Worm (Caenorhabditis elegans) whole organism, L2 larva: ENCODE data around the gene unc-93.

Source experiments
- C34F6.9 ChIP-seq: fragments of 150-350 bp; optimal IDR thresholded peaks from 2 replicates; lab custom pipeline; 2014; ENCODE audit warnings: missing biosample characterization, missing genetic modification characterization
- F13H6.1 ChIP-seq: sonication (generic microtip); optimal IDR thresholded peaks from 2 replicates; lab custom pipeline; 2016; ENCODE audit warnings: missing genetic modification characterization, missing compliant biosample characterization
- R02D3.7 ChIP-seq: fragments of 150-350 bp; optimal IDR thresholded peaks from 2 replicates; lab custom pipeline; 2014; ENCODE audit warnings: missing biosample characterization, missing genetic modification characterization
- Y55F3AM.14 ChIP-seq: fragments of 200-800 bp; sonication (Bioruptor generic); optimal IDR thresholded peaks from 2 replicates; lab custom pipeline; 2018; ENCODE audit warnings: mild to moderate bottlenecking, missing genetic modification characterization, missing compliant biosample characterization
- ZK546.5 ChIP-seq: sonication (generic microtip); optimal IDR thresholded peaks from 2 replicates; lab custom pipeline; 2017; ENCODE audit warnings: missing biosample characterization, missing genetic modification characterization
- aly-2 ChIP-seq: fragments of 150-350 bp; optimal IDR thresholded peaks from 2 replicates; lab custom pipeline; 2014; ENCODE audit warnings: missing biosample characterization, missing genetic modification characterization
- ama-1 ChIP-seq: fragments of 150-350 bp; optimal IDR thresholded peaks from 2 replicates; lab custom pipeline; 2018; ENCODE audit warnings: inconsistent platforms
- ceh-82 ChIP-seq: fragments of 150-350 bp; optimal IDR thresholded peaks from 2 replicates; lab custom pipeline; 2014; ENCODE audit warnings: missing biosample characterization, missing genetic modification characterization
- crh-2 ChIP-seq: sonication (generic microtip); optimal IDR thresholded peaks from 2 replicates; lab custom pipeline; 2017; ENCODE audit warnings: missing biosample characterization, missing genetic modification characterization
- dmd-4 ChIP-seq: sonication (generic microtip); optimal IDR thresholded peaks from 2 replicates; lab custom pipeline; 2017; ENCODE audit warnings: missing biosample characterization, missing genetic modification characterization
- egl-27 ChIP-seq: sonication (generic microtip); optimal IDR thresholded peaks from 3 replicates; lab custom pipeline; 2017; ENCODE audit warnings: missing biosample characterization, missing genetic modification reagents, missing genetic modification characterization
- elt-1 ChIP-seq: fragments of 150-350 bp; optimal IDR thresholded peaks from 2 replicates; lab custom pipeline; 2014; ENCODE audit warnings: missing biosample characterization, missing genetic modification characterization
- elt-3 ChIP-seq: sonication (generic microtip); optimal IDR thresholded peaks from 2 replicates; lab custom pipeline; 2017; ENCODE audit warnings: missing biosample characterization, missing genetic modification characterization
- fos-1 ChIP-seq: fragments of 150-350 bp; optimal IDR thresholded peaks from 2 replicates; lab custom pipeline; 2014; ENCODE audit warnings: missing biosample characterization, missing genetic modification characterization
- gmeb-1 ChIP-seq: fragments of 150-350 bp; optimal IDR thresholded peaks from 2 replicates; lab custom pipeline; 2014; ENCODE audit warnings: missing biosample characterization, missing genetic modification characterization
- lin-11 ChIP-seq: fragments of 150-350 bp; sonication (generic microtip); optimal IDR thresholded peaks from 2 replicates; lab custom pipeline; 2014; ENCODE audit warnings: missing biosample characterization, missing genetic modification characterization, inconsistent platforms, mixed read lengths
- lin-13 ChIP-seq: fragments of 150-350 bp; optimal IDR thresholded peaks from 2 replicates; lab custom pipeline; 2014; ENCODE audit warnings: missing biosample characterization, missing genetic modification reagents, missing genetic modification characterization
- lin-39 ChIP-seq: fragments of 150-350 bp; optimal IDR thresholded peaks from 2 replicates; lab custom pipeline; 2014; ENCODE audit warnings: missing biosample characterization, missing genetic modification reagents, missing genetic modification characterization
- lsy-2 ChIP-seq, 2 experiments: fragments of 150-350 bp in 1 of 2; sonication (generic microtip) in 1 of 2; optimal IDR thresholded peaks; 2 replicates each; lab custom pipeline; 2014 to 2017; ENCODE audit warnings: missing biosample characterization in 2 of 2, missing genetic modification characterization in 2 of 2
- mab-5 ChIP-seq: fragments of 150-350 bp; optimal IDR thresholded peaks from 2 replicates; lab custom pipeline; 2014; ENCODE audit warnings: missing biosample characterization, missing genetic modification characterization
- mbf-1 ChIP-seq: sonication (generic microtip); optimal IDR thresholded peaks from 2 replicates; lab custom pipeline; 2017; ENCODE audit warnings: missing biosample characterization, missing genetic modification characterization
- nhr-11 ChIP-seq: fragments of 150-350 bp; optimal IDR thresholded peaks from 2 replicates; lab custom pipeline; 2014; ENCODE audit warnings: missing biosample characterization, missing genetic modification characterization
- nhr-129 ChIP-seq: fragments of 150-350 bp; optimal IDR thresholded peaks from 2 replicates; lab custom pipeline; 2014; ENCODE audit warnings: missing biosample characterization, missing genetic modification characterization
- nhr-21 ChIP-seq: fragments of 150-350 bp; optimal IDR thresholded peaks from 2 replicates; lab custom pipeline; 2014; ENCODE audit warnings: missing biosample characterization, missing genetic modification characterization
- nhr-23 ChIP-seq: fragments of 150-350 bp; optimal IDR thresholded peaks from 2 replicates; lab custom pipeline; 2014; ENCODE audit warnings: missing biosample characterization, missing genetic modification reagents, missing genetic modification characterization
- nhr-25 ChIP-seq: fragments of 150-350 bp; sonication (generic microtip); optimal IDR thresholded peaks from 3 replicates; lab custom pipeline; 2014; ENCODE audit warnings: missing biosample characterization, missing genetic modification characterization
- nhr-6 ChIP-seq: fragments of 150-350 bp; optimal IDR thresholded peaks from 2 replicates; lab custom pipeline; 2014; ENCODE audit warnings: missing biosample characterization, missing genetic modification characterization
- nhr-77 ChIP-seq: fragments of 150-350 bp; optimal IDR thresholded peaks from 2 replicates; lab custom pipeline; 2014; ENCODE audit warnings: missing biosample characterization, missing genetic modification characterization
- peb-1 ChIP-seq: fragments of 150-350 bp; optimal IDR thresholded peaks from 2 replicates; lab custom pipeline; 2014; ENCODE audit warnings: missing biosample characterization, missing genetic modification characterization
- sem-4 ChIP-seq: fragments of 150-350 bp; optimal IDR thresholded peaks from 2 replicates; lab custom pipeline; 2014; ENCODE audit warnings: missing biosample characterization, missing genetic modification reagents, missing genetic modification characterization
- skn-1 ChIP-seq: sonication (generic microtip); optimal IDR thresholded peaks from 2 replicates; lab custom pipeline; 2017; ENCODE audit warnings: missing biosample characterization, missing genetic modification characterization
- sma-3 ChIP-seq: sonication (generic microtip); optimal IDR thresholded peaks from 2 replicates; lab custom pipeline; 2016; ENCODE audit warnings: missing genetic modification reagents, missing genetic modification characterization, missing compliant biosample characterization
- unc-39 ChIP-seq: fragments of 150-350 bp; optimal IDR thresholded peaks from 2 replicates; lab custom pipeline; 2014; ENCODE audit warnings: missing biosample characterization, missing genetic modification characterization
- unc-55 ChIP-seq: fragments of 150-350 bp; sonication (generic microtip); optimal IDR thresholded peaks from 3 replicates; lab custom pipeline; 2014; ENCODE audit warnings: missing biosample characterization, missing genetic modification reagents, missing genetic modification characterization
- unc-62 ChIP-seq: fragments of 150-350 bp; optimal IDR thresholded peaks from 2 replicates; lab custom pipeline; 2014; ENCODE audit warnings: missing biosample characterization, missing genetic modification reagents, missing genetic modification characterization
- zag-1 ChIP-seq: fragments of 150-350 bp; optimal IDR thresholded peaks from 2 replicates; lab custom pipeline; 2014; ENCODE audit warnings: missing biosample characterization, missing genetic modification characterization
- ztf-1 ChIP-seq: fragments of 200-800 bp; sonication (Bioruptor generic); conservative IDR thresholded peaks from 2 replicates; pipeline ENCODE4 v1.3.6; 2022; ENCODE audit warnings: missing genetic modification characterization, missing compliant biosample characterization
- ztf-11 ChIP-seq: sonication (generic microtip); optimal IDR thresholded peaks from 2 replicates; lab custom pipeline; 2017; ENCODE audit warnings: missing biosample characterization, missing genetic modification characterization

unc-93 gene

DNA sequence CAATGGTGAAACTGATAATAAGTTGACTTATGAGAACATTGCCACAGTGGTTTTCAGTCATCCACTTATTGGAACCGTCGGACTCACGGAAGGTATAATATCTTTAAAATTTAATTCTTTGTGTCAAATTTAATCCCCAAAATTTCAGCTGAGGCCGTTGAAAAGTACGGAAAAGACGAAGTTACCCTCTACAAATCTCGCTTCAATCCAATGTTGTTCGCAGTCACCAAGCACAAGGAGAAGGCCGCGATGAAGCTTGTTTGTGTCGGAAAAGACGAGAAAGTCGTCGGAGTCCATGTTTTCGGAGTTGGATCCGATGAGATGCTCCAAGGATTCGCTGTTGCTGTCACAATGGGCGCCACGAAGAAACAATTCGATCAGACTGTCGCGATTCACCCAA, 8.3 kb downstream of the unc-93 start:
- TF ChIP-seq mab-5 (tag; lab: Kevin White, UChicago) (no peak), nhr-11 (tag; lab: Kevin White, UChicago) (no peak), aly-2 (no peak), Y55F3AM.14 (GFP tag; lab: Kevin White, UChicago) (no peak), unc-55 (GFP tag; lab: Kevin White, UChicago) (no peak), ztf-1 (GFP tag; lab: Robert Waterston, UW) (no peak), nhr-129 (tag; lab: Kevin White, UChicago) (no peak), unc-62 (GFP tag; lab: Kevin White, UChicago) (no peak), nhr-21 (tag; lab: Kevin White, UChicago) (no peak), ama-1 (lab: Kevin White, UChicago) (no peak), lin-11 (tag; lab: Kevin White, UChicago) (no peak), crh-2 (tag; lab: Kevin White, UChicago) (no peak), ZK546.5 (no peak), nhr-25 (tag; lab: Kevin White, UChicago) (no peak), unc-39 (tag; lab: Kevin White, UChicago) (no peak), sem-4 (tag; lab: Kevin White, UChicago) (no peak)
- TF ChIP-seq, all 48 proteins: peak for 0

DNA sequence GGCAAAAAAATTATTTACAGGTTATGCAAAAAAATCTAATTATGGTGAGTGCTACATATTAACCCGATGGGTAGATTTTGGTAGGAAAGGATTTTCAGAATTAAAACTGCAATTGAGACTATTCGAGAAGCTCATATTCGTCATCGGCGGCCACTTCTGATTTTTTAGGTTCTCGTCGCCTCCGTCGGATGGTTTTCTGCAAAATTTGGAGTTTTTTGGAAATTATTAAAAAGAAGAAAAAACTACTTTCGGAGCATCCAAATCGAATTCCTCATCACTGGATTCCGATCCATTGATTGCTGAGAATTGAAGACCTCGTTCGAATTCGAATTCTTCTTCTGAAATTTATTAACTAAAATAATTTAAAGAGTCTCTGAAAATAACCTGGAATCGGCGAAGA, 8.8 kb downstream of the unc-93 start:
- TF ChIP-seq skn-1 (tag; lab: Kevin White, UChicago) = no peak
- TF ChIP-seq nhr-6 = no peak
- no peak for TF ChIP-seq mbf-1 (tag; lab: Kevin White, UChicago)
- no peak for TF ChIP-seq sma-3 (GFP tag; lab: Kevin White, UChicago)
- TF ChIP-seq ZK546.5 = no peak
- no peak for TF ChIP-seq egl-27
- no peak for TF ChIP-seq nhr-23
- no peak for TF ChIP-seq lin-13 (GFP tag; lab: Kevin White, UChicago)
- TF ChIP-seq zag-1 (tag; lab: Kevin White, UChicago) = no peak
- TF ChIP-seq elt-1 = no peak
- TF ChIP-seq ceh-82 (tag; lab: Kevin White, UChicago) = no peak
- no peak for TF ChIP-seq aly-2
- no peak for TF ChIP-seq lin-39 (tag; lab: Kevin White, UChicago)
- TF ChIP-seq Y55F3AM.14 (GFP tag; lab: Kevin White, UChicago) = no peak
- TF ChIP-seq dmd-4 = no peak

DNA sequence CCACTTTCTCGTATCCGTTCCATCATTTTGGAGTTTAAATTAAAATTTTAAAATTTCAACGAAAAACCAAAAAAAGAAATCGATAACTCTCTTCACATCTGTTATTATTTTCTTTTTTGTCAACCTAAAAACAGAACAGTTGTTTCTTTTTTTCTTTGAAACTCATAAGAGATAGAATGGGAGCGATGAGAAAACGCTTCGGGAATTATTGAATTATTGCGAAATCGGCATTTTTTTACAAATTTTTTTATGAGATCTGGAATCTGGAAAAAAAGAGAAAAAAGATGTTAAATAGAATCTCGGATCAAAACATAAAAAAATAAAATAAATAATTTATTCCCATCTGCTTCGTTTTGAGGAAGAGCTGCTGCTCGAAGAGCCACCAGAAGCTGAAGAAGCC, 13.3 kb downstream of the unc-93 start, which contains the start of gene C46F11.5:
TSS of gene C46F11.5 (minus strand) at position 128 of the 400 bp plus-strand sequence.
- no peak for TF ChIP-seq elt-3
- TF ChIP-seq lsy-2 (tag; optimal IDR thresholded peaks at IDR 0.05; lab: Kevin White, UChicago) = peak in 1 of 2 experiments; percentile 1
- no peak for TF ChIP-seq fos-1 (tag; lab: Kevin White, UChicago)
- peak; percentile 7 for TF ChIP-seq nhr-21 (tag; lab: Kevin White, UChicago)
- no peak for TF ChIP-seq nhr-77
- peak; percentile 6 for TF ChIP-seq C34F6.9
- no peak for TF ChIP-seq nhr-25 (tag; lab: Kevin White, UChicago)
- no peak for TF ChIP-seq R02D3.7

DNA sequence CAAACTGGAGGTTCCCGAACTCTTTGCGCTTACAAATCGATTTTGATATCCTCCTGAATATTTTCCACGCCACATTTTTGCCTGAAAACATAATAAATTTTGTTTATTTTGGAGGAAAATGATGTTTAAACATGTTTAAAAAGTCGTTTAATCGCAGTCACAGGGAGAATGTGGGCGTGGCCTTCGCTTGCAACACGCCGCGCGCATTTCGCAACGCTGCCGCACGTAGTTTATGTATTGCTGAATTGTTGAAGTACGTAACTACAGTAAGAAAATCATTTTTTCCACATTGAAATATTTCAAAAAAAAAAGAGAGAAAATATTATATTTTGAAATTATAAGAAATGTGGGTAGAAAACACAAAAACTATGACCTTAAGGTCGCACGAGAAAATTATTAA, 20.0 kb downstream of the unc-93 start, which contains the start of gene C46F11.4:
TSS of gene C46F11.4 (minus strand) at position 81 of the 400 bp plus-strand sequence.
- TF ChIP-seq nhr-6 (no peak), mab-5 (tag; lab: Kevin White, UChicago) (no peak), nhr-25 (tag; lab: Kevin White, UChicago) (peak; percentile 20), skn-1 (tag; lab: Kevin White, UChicago) (no peak), ztf-1 (GFP tag; lab: Robert Waterston, UW) (no peak), sem-4 (tag; lab: Kevin White, UChicago) (no peak), lin-11 (tag; lab: Kevin White, UChicago) (peak; percentile 36), peb-1 (no peak), fos-1 (tag; lab: Kevin White, UChicago) (no peak), elt-1 (no peak), lin-13 (GFP tag; lab: Kevin White, UChicago) (peak; percentile 52), C34F6.9 (peak; percentile 30), lsy-2 (tag; optimal IDR thresholded peaks at IDR 0.05; lab: Kevin White, UChicago) (peak in 1 of 2 experiments; percentile 64), nhr-21 (tag; lab: Kevin White, UChicago) (no peak), gmeb-1 (tag; lab: Kevin White, UChicago) (peak; percentile 50), zag-1 (tag; lab: Kevin White, UChicago) (no peak), elt-3 (no peak), ztf-11 (tag; lab: Kevin White, UChicago) (no peak), nhr-129 (tag; lab: Kevin White, UChicago) (peak; percentile 40), sma-3 (GFP tag; lab: Kevin White, UChicago) (peak; percentile 47), unc-39 (tag; lab: Kevin White, UChicago) (no peak), F13H6.1 (peak; percentile 53), mbf-1 (tag; lab: Kevin White, UChicago) (no peak), egl-27 (no peak), unc-55 (GFP tag; lab: Kevin White, UChicago) (peak; percentile 47)
